Worm (Caenorhabditis elegans) whole organism, L1 larva: Measurements from ENCODE around the gene egl-18.

Experiments
- C16A3.4 ChIP-seq: fragments of 150-350 bp; optimal IDR thresholded peaks from 2 replicates; lab custom pipeline; 2014; ENCODE audit warnings: missing biosample characterization, missing genetic modification characterization
- C34B4.2 ChIP-seq: sonication (generic microtip); optimal IDR thresholded peaks from 2 replicates; lab custom pipeline; 2017; ENCODE audit warnings: mild to moderate bottlenecking, missing genetic modification characterization, missing compliant biosample characterization
- aha-1 ChIP-seq: fragments of 150-350 bp; optimal IDR thresholded peaks from 2 replicates; lab custom pipeline; 2014; ENCODE audit warnings: missing biosample characterization, missing genetic modification characterization
- alr-1 ChIP-seq: fragments of 200-800 bp; sonication (Bioruptor generic); optimal IDR thresholded peaks from 2 replicates; lab custom pipeline; 2018; ENCODE audit warnings: borderline replicate concordance, mild to moderate bottlenecking, missing genetic modification characterization, missing compliant biosample characterization
- blmp-1 ChIP-seq: fragments of 150-350 bp; optimal IDR thresholded peaks from 2 replicates; lab custom pipeline; 2014; ENCODE audit warnings: missing biosample characterization, missing genetic modification characterization
- ceh-63 ChIP-seq: fragments of 200-800 bp; sonication (Bioruptor generic); optimal IDR thresholded peaks from 2 replicates; lab custom pipeline; 2018; ENCODE audit warnings: mild to moderate bottlenecking, missing genetic modification characterization, missing compliant biosample characterization
- ceh-8 ChIP-seq: fragments of 200-800 bp; sonication (Bioruptor generic); optimal IDR thresholded peaks from 2 replicates; lab custom pipeline; 2018; ENCODE audit warnings: mild to moderate bottlenecking, missing genetic modification characterization, moderate library complexity, missing compliant biosample characterization
- ceh-88 ChIP-seq: fragments of 200-800 bp; sonication (Bioruptor generic); IDR thresholded peaks from 2 replicates; pipeline ENCODE4 v1.3.6; 2022; ENCODE audit warnings: missing genetic modification characterization, missing compliant biosample characterization
- ces-1 ChIP-seq: fragments of 150-350 bp; optimal IDR thresholded peaks from 2 replicates; lab custom pipeline; 2014; ENCODE audit warnings: missing biosample characterization, missing genetic modification reagents, missing genetic modification characterization
- efl-1 ChIP-seq, 4 experiments: fragments of 150-350 bp; optimal IDR thresholded peaks in 3 of 4; peaks in 1 of 4; 1 replicate in 1 of 4; 2 replicates in 3 of 4; lab custom pipeline; 2014; ENCODE audit warnings: missing biosample characterization in 2 of 4, missing genetic modification characterization in 2 of 4, missing genetic modification reagents in 2 of 4
- efl-3 ChIP-seq: fragments of 200-800 bp; sonication (Bioruptor generic); optimal IDR thresholded peaks from 2 replicates; lab custom pipeline; 2018; ENCODE audit warnings: mild to moderate bottlenecking, missing genetic modification characterization, missing compliant biosample characterization
- egl-13 ChIP-seq: sonication (generic microtip); optimal IDR thresholded peaks from 2 replicates; lab custom pipeline; 2016; ENCODE audit warnings: missing genotype, missing genetic modification reagents, missing genetic modification characterization, missing compliant biosample characterization
- egl-27 ChIP-seq, 2 experiments: fragments of 150-350 bp in 1 of 2; sonication (generic microtip); optimal IDR thresholded peaks; 3 replicates each; lab custom pipeline; 2017 to 2018; ENCODE audit warnings: missing biosample characterization in 2 of 2, missing genetic modification characterization in 2 of 2, missing genetic modification reagents in 2 of 2
- elt-2 ChIP-seq: sonication (generic microtip); optimal IDR thresholded peaks from 2 replicates; lab custom pipeline; 2016; ENCODE audit warnings: missing genetic modification characterization, mild to moderate bottlenecking, inconsistent platforms, missing compliant biosample characterization, missing genetic modification reagents
- elt-3 ChIP-seq, 6 experiments: fragments of 150-350 bp in 1 of 6; sonication (generic microtip); optimal IDR thresholded peaks; 2 replicates each; lab custom pipeline; 2017 to 2018; ENCODE audit warnings: missing biosample characterization in 6 of 6, missing genetic modification characterization in 6 of 6, inconsistent platforms in 1 of 6
- ets-5 ChIP-seq: fragments of 200-800 bp; sonication (Bioruptor generic); IDR thresholded peaks from 2 replicates; pipeline ENCODE4 v1.3.6; 2022; ENCODE audit warnings: missing genetic modification characterization, missing compliant biosample characterization
- fkh-10 ChIP-seq: sonication (generic microtip); optimal IDR thresholded peaks from 2 replicates; lab custom pipeline; 2017; ENCODE audit warnings: missing biosample characterization, missing genetic modification reagents, missing genetic modification characterization
- fkh-4 ChIP-seq: sonication (generic microtip); optimal IDR thresholded peaks from 2 replicates; lab custom pipeline; 2016; ENCODE audit warnings: missing compliant biosample characterization, missing genetic modification characterization, borderline replicate concordance
- fos-1 ChIP-seq: fragments of 150-350 bp; optimal IDR thresholded peaks from 2 replicates; lab custom pipeline; 2014; ENCODE audit warnings: missing biosample characterization, missing genetic modification characterization
- grh-1 ChIP-seq: fragments of 200-800 bp; sonication (Bioruptor generic); IDR thresholded peaks from 2 replicates; pipeline ENCODE4 v1.3.6; 2022; ENCODE audit warnings: missing genetic modification reagents, missing genetic modification characterization, missing compliant biosample characterization
- hlh-4 ChIP-seq: sonication (generic microtip); optimal IDR thresholded peaks from 2 replicates; lab custom pipeline; 2016; ENCODE audit warnings: mild to moderate bottlenecking, missing genetic modification characterization, missing compliant biosample characterization
- lin-15B ChIP-seq: fragments of 150-350 bp; sonication (generic microtip); optimal IDR thresholded peaks from 3 replicates; lab custom pipeline; 2014; ENCODE audit warnings: missing biosample characterization, missing genetic modification characterization
- lin-39 ChIP-seq: fragments of 150-350 bp; optimal IDR thresholded peaks from 2 replicates; lab custom pipeline; 2014; ENCODE audit warnings: missing biosample characterization, missing genetic modification reagents, missing genetic modification characterization
- lir-3 ChIP-seq: sonication (generic microtip); optimal IDR thresholded peaks from 2 replicates; lab custom pipeline; 2016; ENCODE audit warnings: mild to moderate bottlenecking, missing genetic modification characterization, moderate library complexity, missing compliant biosample characterization; ENCODE audit not compliant: poor library complexity
- lsy-2 ChIP-seq, 2 experiments: fragments of 150-350 bp; optimal IDR thresholded peaks; 2 replicates each; lab custom pipeline; 2014; ENCODE audit warnings: missing biosample characterization in 2 of 2, missing genetic modification characterization in 2 of 2
- mab-9 ChIP-seq: fragments of 200-800 bp; sonication (Bioruptor generic); IDR thresholded peaks from 2 replicates; pipeline ENCODE4 v1.3.6; 2022; ENCODE audit warnings: missing genetic modification reagents, missing genetic modification characterization, missing compliant biosample characterization
- mef-2 ChIP-seq: fragments of 150-350 bp; optimal IDR thresholded peaks from 2 replicates; lab custom pipeline; 2014; ENCODE audit warnings: missing biosample characterization, missing genetic modification characterization
- nhr-11 ChIP-seq: fragments of 150-350 bp; optimal IDR thresholded peaks from 2 replicates; lab custom pipeline; 2014; ENCODE audit warnings: missing biosample characterization, missing genetic modification characterization
- nhr-20 ChIP-seq: sonication (generic microtip); optimal IDR thresholded peaks from 2 replicates; lab custom pipeline; 2016; ENCODE audit warnings: mild to moderate bottlenecking, missing genetic modification characterization, missing compliant biosample characterization
- nhr-28 ChIP-seq: fragments of 150-350 bp; optimal IDR thresholded peaks from 2 replicates; lab custom pipeline; 2014; ENCODE audit warnings: missing biosample characterization, missing genetic modification characterization
- nhr-47 ChIP-seq: sonication (generic microtip); optimal IDR thresholded peaks from 2 replicates; lab custom pipeline; 2016; ENCODE audit warnings: mild to moderate bottlenecking, missing genetic modification characterization, moderate library complexity, missing compliant biosample characterization
- nhr-71 ChIP-seq: sonication (generic microtip); optimal IDR thresholded peaks from 2 replicates; lab custom pipeline; 2016; ENCODE audit warnings: mild to moderate bottlenecking, missing genetic modification characterization, moderate library complexity, missing compliant biosample characterization
- nhr-77 ChIP-seq: fragments of 150-350 bp; optimal IDR thresholded peaks from 2 replicates; lab custom pipeline; 2014; ENCODE audit warnings: missing biosample characterization, missing genetic modification characterization
- nhr-84 ChIP-seq: sonication (generic microtip); optimal IDR thresholded peaks from 2 replicates; lab custom pipeline; 2017; ENCODE audit warnings: missing biosample characterization, missing genetic modification characterization
- nhr-90 ChIP-seq: sonication (generic microtip); optimal IDR thresholded peaks from 2 replicates; lab custom pipeline; 2016; ENCODE audit warnings: mild to moderate bottlenecking, missing genetic modification characterization, missing compliant biosample characterization; ENCODE audit not compliant: poor library complexity
- pag-3 ChIP-seq: sonication (generic microtip); optimal IDR thresholded peaks from 2 replicates; lab custom pipeline; 2017; ENCODE audit warnings: missing genetic modification characterization, mild to moderate bottlenecking, missing compliant biosample characterization, antibody characterized with exemption, borderline replicate concordance; ENCODE audit not compliant: insufficient read depth
- pax-3 ChIP-seq: fragments of 200-800 bp; sonication (Bioruptor generic); optimal IDR thresholded peaks from 2 replicates; lab custom pipeline; 2018; ENCODE audit warnings: mild to moderate bottlenecking, missing genetic modification characterization, moderate library complexity, missing compliant biosample characterization
- pqm-1 ChIP-seq: sonication (generic microtip); optimal IDR thresholded peaks from 3 replicates; lab custom pipeline; 2017; ENCODE audit warnings: missing biosample characterization, missing genetic modification characterization
- rnt-1 ChIP-seq: sonication (generic microtip); optimal IDR thresholded peaks from 2 replicates; lab custom pipeline; 2016; ENCODE audit warnings: mild to moderate bottlenecking, missing genetic modification characterization, moderate library complexity, missing compliant biosample characterization
- skn-1 ChIP-seq: fragments of 150-350 bp; optimal IDR thresholded peaks from 2 replicates; lab custom pipeline; 2014; ENCODE audit warnings: missing biosample characterization, missing genetic modification characterization
- snpc-4 ChIP-seq: fragments of 150-350 bp; optimal IDR thresholded peaks from 2 replicates; lab custom pipeline; 2014; ENCODE audit warnings: missing biosample characterization, missing genetic modification characterization
- snu-23 ChIP-seq: sonication (generic microtip); optimal IDR thresholded peaks from 2 replicates; lab custom pipeline; 2016; ENCODE audit warnings: missing genetic modification characterization, missing compliant biosample characterization
- swsn-7 ChIP-seq: sonication (generic microtip); optimal IDR thresholded peaks from 2 replicates; lab custom pipeline; 2016; ENCODE audit warnings: missing genetic modification characterization, missing compliant biosample characterization
- tbx-2 ChIP-seq: sonication (generic microtip); optimal IDR thresholded peaks from 2 replicates; lab custom pipeline; 2016; ENCODE audit warnings: missing genetic modification characterization, missing compliant biosample characterization
- tlp-1 ChIP-seq: fragments of 150-350 bp; optimal IDR thresholded peaks from 2 replicates; lab custom pipeline; 2014; ENCODE audit warnings: missing biosample characterization, missing genetic modification characterization
- unc-62 ChIP-seq: fragments of 150-350 bp; optimal IDR thresholded peaks from 2 replicates; lab custom pipeline; 2014; ENCODE audit warnings: missing biosample characterization, missing genetic modification reagents, missing genetic modification characterization
- unc-86 ChIP-seq: sonication (generic microtip); optimal IDR thresholded peaks from 2 replicates; lab custom pipeline; 2016; ENCODE audit warnings: missing genetic modification characterization, missing compliant biosample characterization
- unc-98 ChIP-seq: fragments of 200-800 bp; sonication (Bioruptor generic); IDR thresholded peaks from 2 replicates; pipeline ENCODE4 v1.3.6; 2022; ENCODE audit warnings: missing genetic modification characterization, missing compliant biosample characterization
- vab-15 ChIP-seq: sonication (generic microtip); optimal IDR thresholded peaks from 2 replicates; lab custom pipeline; 2017; ENCODE audit warnings: missing genotype, mild to moderate bottlenecking, missing genetic modification characterization, missing compliant biosample characterization
- xbp-1 ChIP-seq: sonication (generic microtip); optimal IDR thresholded peaks from 2 replicates; lab custom pipeline; 2016; ENCODE audit warnings: missing genetic modification characterization, missing compliant biosample characterization
- zag-1 ChIP-seq: fragments of 150-350 bp; optimal IDR thresholded peaks from 2 replicates; lab custom pipeline; 2014; ENCODE audit warnings: missing biosample characterization, missing genetic modification characterization
- ztf-11 ChIP-seq, 2 experiments: sonication (generic microtip); optimal IDR thresholded peaks; 2 replicates each; lab custom pipeline; 2016 to 2017; ENCODE audit warnings: missing genetic modification characterization in 2 of 2, missing biosample characterization in 1 of 2, missing compliant biosample characterization in 1 of 2

The egl-18 gene

ce11 chrIV:1859365-1859982 is 42.6 kb upstream of the egl-18 start (continued):
- TF ChIP-seq snpc-4 (tag; lab: Kevin White, UChicago) (no peak), ceh-63 (no peak), unc-98 (no peak), swsn-7 (tag; lab: Kevin White, UChicago) (no peak), egl-13 (tag; lab: Kevin White, UChicago) (no peak), unc-62 (no peak), mef-2 (tag; lab: Kevin White, UChicago) (no peak), snu-23 (GFP tag; lab: Kevin White, UChicago) (peak; percentile 36), zag-1 (no peak), ceh-88 (GFP tag; lab: Robert Waterston, UW) (no peak), pax-3 (tag; lab: Kevin White, UChicago) (no peak), elt-2 (tag; lab: Kevin White, UChicago) (peak; percentile 10), mab-9 (no peak), elt-3 (tag; optimal IDR thresholded peaks at IDR 0.05; lab: Kevin White, UChicago) (peak in 5 of 6 experiments; percentile 45 to 96 (median 80)), skn-1 (tag; lab: Kevin White, UChicago) (no peak), vab-15 (tag; lab: Kevin White, UChicago) (no peak), efl-3 (GFP tag; lab: Kevin White, UChicago) (no peak), ztf-11 (tag; optimal IDR thresholded peaks at IDR 0.05; lab: Kevin White, UChicago) (no peak), grh-1 (GFP tag; lab: Robert Waterston, UW) (no peak), fkh-4 (tag; lab: Kevin White, UChicago) (no peak), nhr-84 (tag; lab: Kevin White, UChicago) (no peak), efl-1 (optimal IDR thresholded peaks at IDR 0.05; lab: Kevin White, UChicago) (no peak), efl-1 (GFP tag; optimal IDR thresholded peaks at IDR 0.05 in 1 of 2; lab: Kevin White, UChicago) (peak in 1 of 2 experiments; percentile 78), egl-27 (tag; optimal IDR thresholded peaks at IDR 0.05; lab: Kevin White, UChicago) (no peak), rnt-1 (no peak), tbx-2 (tag; lab: Kevin White, UChicago) (peak; percentile 38), aha-1 (tag; lab: Kevin White, UChicago) (no peak), lir-3 (tag; lab: Kevin White, UChicago) (no peak), alr-1 (tag; lab: Kevin White, UChicago) (no peak), xbp-1 (tag; lab: Kevin White, UChicago) (no peak), ets-5 (GFP tag; lab: Robert Waterston, UW) (no peak), nhr-20 (tag; lab: Kevin White, UChicago) (peak; percentile 84), nhr-47 (peak; percentile 25), nhr-11 (no peak), pqm-1 (tag; lab: Kevin White, UChicago) (no peak), unc-86 (tag; lab: Kevin White, UChicago) (no peak), fkh-10 (GFP tag; lab: Kevin White, UChicago) (no peak), lin-39 (tag; lab: Kevin White, UChicago) (no peak), tlp-1 (tag; lab: Kevin White, UChicago) (no peak), nhr-90 (tag; lab: Kevin White, UChicago) (peak; percentile 41), ceh-8 (no peak), C34B4.2 (tag; lab: Kevin White, UChicago) (no peak), C16A3.4 (tag; lab: Kevin White, UChicago) (no peak), nhr-71 (tag; lab: Kevin White, UChicago) (peak; percentile 70), hlh-4 (no peak), pag-3 (tag; lab: Kevin White, UChicago) (no peak), fos-1 (tag; lab: Kevin White, UChicago) (no peak), ces-1 (no peak), blmp-1 (tag; lab: Kevin White, UChicago) (peak; percentile 95), lsy-2 (tag; optimal IDR thresholded peaks at IDR 0.05; lab: Kevin White, UChicago) (peak in 1 of 2 experiments; percentile 38), nhr-77 (tag; lab: Kevin White, UChicago) (no peak), nhr-28 (tag; lab: Kevin White, UChicago) (no peak), lin-15B (tag; lab: Kevin White, UChicago) (no peak)
